Worm (Caenorhabditis elegans) whole organism, L1 larva: Measurements from ENCODE around the gene T01D1.8.

Source experiments
- C04F5.9 ChIP-seq: sonication (generic microtip); optimal IDR thresholded peaks from 2 replicates; lab custom pipeline; 2016; ENCODE audit warnings: missing genetic modification characterization, missing compliant biosample characterization
- C16A3.4 ChIP-seq: fragments of 150-350 bp; optimal IDR thresholded peaks from 2 replicates; lab custom pipeline; 2014; ENCODE audit warnings: missing biosample characterization, missing genetic modification characterization
- C34B4.2 ChIP-seq: sonication (generic microtip); optimal IDR thresholded peaks from 2 replicates; lab custom pipeline; 2017; ENCODE audit warnings: mild to moderate bottlenecking, missing genetic modification characterization, missing compliant biosample characterization
- F16B12.6 ChIP-seq: fragments of 150-350 bp; optimal IDR thresholded peaks from 2 replicates; lab custom pipeline; 2014; ENCODE audit warnings: missing biosample characterization, missing genetic modification characterization
- Y116A8C.19 ChIP-seq: sonication (generic microtip); optimal IDR thresholded peaks from 2 replicates; lab custom pipeline; 2016; ENCODE audit warnings: missing compliant biosample characterization, missing genetic modification characterization, borderline replicate concordance
- aha-1 ChIP-seq: fragments of 150-350 bp; optimal IDR thresholded peaks from 2 replicates; lab custom pipeline; 2014; ENCODE audit warnings: missing biosample characterization, missing genetic modification characterization
- alr-1 ChIP-seq: fragments of 200-800 bp; sonication (Bioruptor generic); optimal IDR thresholded peaks from 2 replicates; lab custom pipeline; 2018; ENCODE audit warnings: borderline replicate concordance, mild to moderate bottlenecking, missing genetic modification characterization, missing compliant biosample characterization
- aly-2 ChIP-seq: fragments of 150-350 bp; optimal IDR thresholded peaks from 2 replicates; lab custom pipeline; 2014; ENCODE audit warnings: missing biosample characterization, missing genetic modification characterization
- ceh-63 ChIP-seq: fragments of 200-800 bp; sonication (Bioruptor generic); optimal IDR thresholded peaks from 2 replicates; lab custom pipeline; 2018; ENCODE audit warnings: mild to moderate bottlenecking, missing genetic modification characterization, missing compliant biosample characterization
- ceh-90 ChIP-seq: sonication (generic microtip); optimal IDR thresholded peaks from 2 replicates; lab custom pipeline; 2016; ENCODE audit warnings: missing genetic modification characterization, missing compliant biosample characterization
- ces-1 ChIP-seq: fragments of 150-350 bp; optimal IDR thresholded peaks from 2 replicates; lab custom pipeline; 2014; ENCODE audit warnings: missing biosample characterization, missing genetic modification reagents, missing genetic modification characterization
- dpl-1 ChIP-seq, 3 experiments: fragments of 150-350 bp in 2 of 3; sonication (generic microtip) in 1 of 3; optimal IDR thresholded peaks; 2 replicates each; lab custom pipeline; 2014 to 2017; ENCODE audit warnings: missing biosample characterization in 3 of 3, missing genetic modification characterization in 3 of 3, missing genetic modification reagents in 3 of 3
- efl-3 ChIP-seq: fragments of 200-800 bp; sonication (Bioruptor generic); optimal IDR thresholded peaks from 2 replicates; lab custom pipeline; 2018; ENCODE audit warnings: mild to moderate bottlenecking, missing genetic modification characterization, missing compliant biosample characterization
- egl-13 ChIP-seq: sonication (generic microtip); optimal IDR thresholded peaks from 2 replicates; lab custom pipeline; 2016; ENCODE audit warnings: missing genotype, missing genetic modification reagents, missing genetic modification characterization, missing compliant biosample characterization
- elt-3 ChIP-seq, 6 experiments: fragments of 150-350 bp in 1 of 6; sonication (generic microtip); optimal IDR thresholded peaks; 2 replicates each; lab custom pipeline; 2017 to 2018; ENCODE audit warnings: missing biosample characterization in 6 of 6, missing genetic modification characterization in 6 of 6, inconsistent platforms in 1 of 6
- fkh-10 ChIP-seq: sonication (generic microtip); optimal IDR thresholded peaks from 2 replicates; lab custom pipeline; 2017; ENCODE audit warnings: missing biosample characterization, missing genetic modification reagents, missing genetic modification characterization
- fkh-4 ChIP-seq: sonication (generic microtip); optimal IDR thresholded peaks from 2 replicates; lab custom pipeline; 2016; ENCODE audit warnings: missing compliant biosample characterization, missing genetic modification characterization, borderline replicate concordance
- fkh-8 ChIP-seq: sonication (generic microtip); optimal IDR thresholded peaks from 2 replicates; lab custom pipeline; 2016; ENCODE audit warnings: mild to moderate bottlenecking, missing genetic modification characterization, missing compliant biosample characterization
- hlh-17 ChIP-seq: fragments of 200-800 bp; sonication (Bioruptor generic); optimal IDR thresholded peaks from 2 replicates; lab custom pipeline; 2018; ENCODE audit warnings: missing genetic modification characterization, mild to moderate bottlenecking, missing compliant biosample characterization, moderate library complexity, borderline replicate concordance
- irx-1 ChIP-seq: sonication (generic microtip); optimal IDR thresholded peaks from 2 replicates; lab custom pipeline; 2016; ENCODE audit warnings: missing genetic modification characterization, missing compliant biosample characterization
- jun-1 ChIP-seq: fragments of 150-350 bp; optimal IDR thresholded peaks from 2 replicates; lab custom pipeline; 2014; ENCODE audit warnings: missing biosample characterization, missing genetic modification reagents, missing genetic modification characterization
- lin-13 ChIP-seq: fragments of 150-350 bp; optimal IDR thresholded peaks from 2 replicates; lab custom pipeline; 2014; ENCODE audit warnings: missing biosample characterization, missing genetic modification reagents, missing genetic modification characterization
- lin-14 ChIP-seq: fragments of 200-800 bp; sonication (Bioruptor generic); optimal IDR thresholded peaks from 2 replicates; lab custom pipeline; 2018; ENCODE audit warnings: mild to moderate bottlenecking, missing genetic modification characterization, moderate library complexity, missing compliant biosample characterization
- lin-15B ChIP-seq: fragments of 150-350 bp; sonication (generic microtip); optimal IDR thresholded peaks from 3 replicates; lab custom pipeline; 2014; ENCODE audit warnings: missing biosample characterization, missing genetic modification characterization
- lin-35 ChIP-seq, 2 experiments: fragments of 150-350 bp; optimal IDR thresholded peaks; 2 replicates each; lab custom pipeline; 2014; ENCODE audit warnings: missing biosample characterization in 2 of 2, missing genetic modification characterization in 2 of 2, missing genetic modification reagents in 2 of 2
- lin-39 ChIP-seq: fragments of 150-350 bp; optimal IDR thresholded peaks from 2 replicates; lab custom pipeline; 2014; ENCODE audit warnings: missing biosample characterization, missing genetic modification reagents, missing genetic modification characterization
- lir-3 ChIP-seq: sonication (generic microtip); optimal IDR thresholded peaks from 2 replicates; lab custom pipeline; 2016; ENCODE audit warnings: mild to moderate bottlenecking, missing genetic modification characterization, moderate library complexity, missing compliant biosample characterization; ENCODE audit not compliant: poor library complexity
- lsy-2 ChIP-seq, 2 experiments: fragments of 150-350 bp; optimal IDR thresholded peaks; 2 replicates each; lab custom pipeline; 2014; ENCODE audit warnings: missing biosample characterization in 2 of 2, missing genetic modification characterization in 2 of 2
- mab-9 ChIP-seq: fragments of 200-800 bp; sonication (Bioruptor generic); IDR thresholded peaks from 2 replicates; pipeline ENCODE4 v1.3.6; 2022; ENCODE audit warnings: missing genetic modification reagents, missing genetic modification characterization, missing compliant biosample characterization
- mef-2 ChIP-seq: fragments of 150-350 bp; optimal IDR thresholded peaks from 2 replicates; lab custom pipeline; 2014; ENCODE audit warnings: missing biosample characterization, missing genetic modification characterization
- mep-1 ChIP-seq: fragments of 150-350 bp; optimal IDR thresholded peaks from 2 replicates; lab custom pipeline; 2014; ENCODE audit warnings: missing biosample characterization, missing genetic modification characterization
- nhr-12 ChIP-seq: sonication (generic microtip); optimal IDR thresholded peaks from 2 replicates; lab custom pipeline; 2017; ENCODE audit warnings: missing biosample characterization, missing genetic modification characterization
- nhr-71 ChIP-seq: sonication (generic microtip); optimal IDR thresholded peaks from 2 replicates; lab custom pipeline; 2016; ENCODE audit warnings: mild to moderate bottlenecking, missing genetic modification characterization, moderate library complexity, missing compliant biosample characterization
- nhr-84 ChIP-seq: sonication (generic microtip); optimal IDR thresholded peaks from 2 replicates; lab custom pipeline; 2017; ENCODE audit warnings: missing biosample characterization, missing genetic modification characterization
- nhr-85 ChIP-seq: sonication (generic microtip); peaks from one replicate; lab custom pipeline; 2016; ENCODE audit warnings: missing genetic modification characterization, inconsistent platforms, missing compliant biosample characterization
- pag-3 ChIP-seq: sonication (generic microtip); optimal IDR thresholded peaks from 2 replicates; lab custom pipeline; 2017; ENCODE audit warnings: missing genetic modification characterization, mild to moderate bottlenecking, missing compliant biosample characterization, antibody characterized with exemption, borderline replicate concordance; ENCODE audit not compliant: insufficient read depth
- pax-3 ChIP-seq: fragments of 200-800 bp; sonication (Bioruptor generic); optimal IDR thresholded peaks from 2 replicates; lab custom pipeline; 2018; ENCODE audit warnings: mild to moderate bottlenecking, missing genetic modification characterization, moderate library complexity, missing compliant biosample characterization
- snpc-4 ChIP-seq: fragments of 150-350 bp; optimal IDR thresholded peaks from 2 replicates; lab custom pipeline; 2014; ENCODE audit warnings: missing biosample characterization, missing genetic modification characterization
- sptf-1 ChIP-seq: fragments of 150-350 bp; optimal IDR thresholded peaks from 2 replicates; lab custom pipeline; 2014; ENCODE audit warnings: missing biosample characterization, missing genetic modification characterization
- sup-37 ChIP-seq: fragments of 200-800 bp; sonication (Bioruptor generic); optimal IDR thresholded peaks from 2 replicates; lab custom pipeline; 2018; ENCODE audit warnings: mild to moderate bottlenecking, missing genetic modification characterization, missing compliant biosample characterization
- swsn-7 ChIP-seq: sonication (generic microtip); optimal IDR thresholded peaks from 2 replicates; lab custom pipeline; 2016; ENCODE audit warnings: missing genetic modification characterization, missing compliant biosample characterization
- tlp-1 ChIP-seq: fragments of 150-350 bp; optimal IDR thresholded peaks from 2 replicates; lab custom pipeline; 2014; ENCODE audit warnings: missing biosample characterization, missing genetic modification characterization
- unc-30 ChIP-seq: sonication (generic microtip); optimal IDR thresholded peaks from 2 replicates; lab custom pipeline; 2017; ENCODE audit warnings: missing biosample characterization, missing genetic modification characterization
- unc-62 ChIP-seq: fragments of 150-350 bp; optimal IDR thresholded peaks from 2 replicates; lab custom pipeline; 2014; ENCODE audit warnings: missing biosample characterization, missing genetic modification reagents, missing genetic modification characterization
- unc-86 ChIP-seq: sonication (generic microtip); optimal IDR thresholded peaks from 2 replicates; lab custom pipeline; 2016; ENCODE audit warnings: missing genetic modification characterization, missing compliant biosample characterization
- unc-98 ChIP-seq: fragments of 200-800 bp; sonication (Bioruptor generic); IDR thresholded peaks from 2 replicates; pipeline ENCODE4 v1.3.6; 2022; ENCODE audit warnings: missing genetic modification characterization, missing compliant biosample characterization
- xbp-1 ChIP-seq: sonication (generic microtip); optimal IDR thresholded peaks from 2 replicates; lab custom pipeline; 2016; ENCODE audit warnings: missing genetic modification characterization, missing compliant biosample characterization
- zag-1 ChIP-seq: fragments of 150-350 bp; optimal IDR thresholded peaks from 2 replicates; lab custom pipeline; 2014; ENCODE audit warnings: missing biosample characterization, missing genetic modification characterization
- zip-4 ChIP-seq: fragments of 200-800 bp; sonication (Bioruptor generic); optimal IDR thresholded peaks from 2 replicates; lab custom pipeline; 2018; ENCODE audit warnings: mild to moderate bottlenecking, missing genetic modification characterization, moderate library complexity, missing compliant biosample characterization
- ztf-4 ChIP-seq: fragments of 150-350 bp; optimal IDR thresholded peaks from 2 replicates; lab custom pipeline; 2014; ENCODE audit warnings: missing biosample characterization, missing genetic modification characterization

Gene T01D1.8

ce11 chrII:155904-156303 lies 30.6 kb upstream of the T01D1.8 start, which contains the start of gene mrpl-28 (continued):
- TF ChIP-seq elt-3 (tag; optimal IDR thresholded peaks at IDR 0.05; lab: Kevin White, UChicago) (peak in 3 of 6 experiments; percentile 61 to 89 (median 84)), unc-30 (peak; percentile 71), fkh-4 (tag; lab: Kevin White, UChicago) (peak; percentile 74), lin-35 (GFP tag; optimal IDR thresholded peaks at IDR 0.05; lab: Kevin White, UChicago) (peak; percentile 95 to 98), lin-39 (tag; lab: Kevin White, UChicago) (peak; percentile 95), hlh-17 (GFP tag; lab: Kevin White, UChicago) (no peak), pax-3 (peak; percentile 89), nhr-71 (tag; lab: Kevin White, UChicago) (peak; percentile 98), zip-4 (GFP tag; lab: Kevin White, UChicago) (peak; percentile 89), fkh-10 (GFP tag; lab: Kevin White, UChicago) (peak; percentile 63), irx-1 (tag; lab: Kevin White, UChicago) (peak; percentile 95), lir-3 (peak; percentile 91), nhr-12 (tag; lab: Kevin White, UChicago) (peak; percentile 52), C04F5.9 (tag; lab: Kevin White, UChicago) (peak; percentile 90), tlp-1 (tag; lab: Kevin White, UChicago) (no peak), F16B12.6 (tag; lab: Kevin White, UChicago) (peak; percentile 100), mab-9 (GFP tag; lab: Robert Waterston, UW) (peak; percentile 86), fkh-8 (tag; lab: Kevin White, UChicago) (peak; percentile 94), lin-15B (tag; lab: Kevin White, UChicago) (peak; percentile 97), C16A3.4 (peak; percentile 95), C34B4.2 (tag; lab: Kevin White, UChicago) (peak; percentile 27), sptf-1 (tag; lab: Kevin White, UChicago) (no peak), lin-14 (GFP tag; lab: Kevin White, UChicago) (peak; percentile 95), pag-3 (tag; lab: Kevin White, UChicago) (no peak), snpc-4 (tag; lab: Kevin White, UChicago) (peak; percentile 79), ces-1 (no peak), unc-86 (tag; lab: Kevin White, UChicago) (peak; percentile 96), egl-13 (tag; lab: Kevin White, UChicago) (peak; percentile 94), mef-2 (tag; lab: Kevin White, UChicago) (peak; percentile 68), sup-37 (GFP tag; lab: Kevin White, UChicago) (peak; percentile 72), mep-1 (tag; lab: Kevin White, UChicago) (peak; percentile 97), lsy-2 (tag; optimal IDR thresholded peaks at IDR 0.05; lab: Kevin White, UChicago) (peak; percentile 94 to 95), ztf-4 (peak; percentile 93), ceh-63 (GFP tag; lab: Kevin White, UChicago) (no peak), dpl-1 (GFP tag; optimal IDR thresholded peaks at IDR 0.05; lab: Kevin White, UChicago) (peak; percentile 97 to 98 (median 97)), unc-62 (no peak), zag-1 (tag; lab: Kevin White, UChicago) (peak; percentile 56), efl-3 (no peak), swsn-7 (peak; percentile 97), unc-98 (peak; percentile 82), xbp-1 (tag; lab: Kevin White, UChicago) (peak; percentile 96), nhr-85 (tag; lab: Kevin White, UChicago) (peak; percentile 98), alr-1 (no peak), aly-2 (peak; percentile 92), jun-1 (tag; lab: Kevin White, UChicago) (peak; percentile 90), Y116A8C.19 (tag; lab: Kevin White, UChicago) (no peak), lin-13 (peak; percentile 97), nhr-84 (no peak), aha-1 (tag; lab: Kevin White, UChicago) (peak; percentile 69), ceh-90 (tag; lab: Kevin White, UChicago) (peak; percentile 72)
